Fruit fly (Drosophila melanogaster) whole organism: ENCODE results near the gene CG34434.

Experiments used
- CG8478 ChIP-seq: fragments of >200 bp; optimal IDR thresholded peaks from 2 replicates; lab custom pipeline; 2018; ENCODE audit warnings: inconsistent platforms
- usp ChIP-seq: fragments of >200 bp; optimal IDR thresholded peaks from 2 replicates; lab custom pipeline; 2017; ENCODE audit warnings: missing biosample characterization, missing genetic modification characterization, mixed read lengths

dm6 chrX:5634714-5635113 is 18.5 kb upstream of the CG34434 start:
- no peak for TF ChIP-seq usp
- no peak for TF ChIP-seq CG8478
